Worm (Caenorhabditis elegans) whole organism, young adult: ENCODE measurements around the gene clec-181.

ENCODE experiments used
- B0035.1 ChIP-seq: sonication (generic microtip); optimal IDR thresholded peaks from 2 replicates; lab custom pipeline; 2016; ENCODE audit warnings: missing genetic modification characterization, mild to moderate bottlenecking, missing compliant biosample characterization, missing genotype, missing genetic modification reagents
- B0336.3 ChIP-seq: fragments of 200-800 bp; sonication (Bioruptor generic); IDR thresholded peaks from 2 replicates; pipeline ENCODE4 v1.3.6; 2022; ENCODE audit warnings: missing genetic modification characterization, missing compliant biosample characterization
- F10E7.11 ChIP-seq: sonication (generic microtip); optimal IDR thresholded peaks from 2 replicates; lab custom pipeline; 2017; ENCODE audit warnings: mild to moderate bottlenecking, missing genetic modification characterization, moderate library complexity, missing compliant biosample characterization
- F39B2.1 ChIP-seq: fragments of 200-800 bp; sonication (Bioruptor generic); IDR thresholded peaks from 2 replicates; pipeline ENCODE4 v1.3.6; 2022; ENCODE audit warnings: missing genetic modification reagents, missing genetic modification characterization, missing compliant biosample characterization
- F49E8.2 ChIP-seq: sonication (generic microtip); optimal IDR thresholded peaks from 3 replicates; lab custom pipeline; 2017; ENCODE audit warnings: missing genetic modification characterization, mild to moderate bottlenecking, missing compliant biosample characterization, antibody characterized with exemption, moderate library complexity; ENCODE audit not compliant: insufficient read depth
- F57C9.4 ChIP-seq: sonication (generic microtip); optimal IDR thresholded peaks from 2 replicates; lab custom pipeline; 2017; ENCODE audit warnings: mild to moderate bottlenecking, missing genetic modification characterization, missing compliant biosample characterization
- Y53F4B.3 ChIP-seq: fragments of 200-800 bp; sonication (Bioruptor generic); IDR thresholded peaks from 2 replicates; pipeline ENCODE4 v1.3.6; 2022; ENCODE audit warnings: missing genetic modification reagents, missing genetic modification characterization, missing compliant biosample characterization
- Y56A3A.18 ChIP-seq: fragments of 200-800 bp; sonication (Bioruptor generic); IDR thresholded peaks from 2 replicates; pipeline ENCODE4 v1.3.6; 2022; ENCODE audit warnings: missing genetic modification reagents, missing genetic modification characterization, missing compliant biosample characterization
- Y79H2A.3 ChIP-seq: fragments of 200-800 bp; sonication (Bioruptor generic); conservative IDR thresholded peaks from 2 replicates; pipeline ENCODE4 v1.3.6; 2022; ENCODE audit warnings: missing genetic modification reagents, missing genetic modification characterization, missing compliant biosample characterization
- ZK185.1 ChIP-seq: sonication (generic microtip); optimal IDR thresholded peaks from 2 replicates; lab custom pipeline; 2016; ENCODE audit warnings: mild to moderate bottlenecking, missing genetic modification characterization, missing compliant biosample characterization; ENCODE audit not compliant: poor library complexity, severe bottlenecking
- akir-1 ChIP-seq: fragments of 200-800 bp; sonication (Bioruptor generic); optimal IDR thresholded peaks from 2 replicates; lab custom pipeline; 2018; ENCODE audit warnings: mild to moderate bottlenecking, missing genetic modification characterization, moderate library complexity, missing compliant biosample characterization
- ama-1 ChIP-seq, 3 experiments: fragments of 150-350 bp in 1 of 3; sonication (generic microtip) in 2 of 3; optimal IDR thresholded peaks; 2 replicates each; lab custom pipeline; 2014 to 2018; ENCODE audit warnings: missing biosample characterization in 2 of 3, missing genetic modification characterization in 2 of 3, missing genetic modification reagents in 2 of 3
- aptf-2 ChIP-seq: fragments of 200-800 bp; sonication (Bioruptor generic); conservative IDR thresholded peaks from 2 replicates; pipeline ENCODE4 v1.3.6; 2022; ENCODE audit warnings: missing genetic modification reagents, missing genetic modification characterization, missing compliant biosample characterization
- ceh-100 ChIP-seq: fragments of 200-800 bp; sonication (Bioruptor generic); IDR thresholded peaks from 2 replicates; pipeline ENCODE4 v1.3.6; 2022; ENCODE audit warnings: missing genetic modification reagents, missing genetic modification characterization, missing compliant biosample characterization
- ceh-91 ChIP-seq: fragments of 200-800 bp; sonication (Bioruptor generic); IDR thresholded peaks from 2 replicates; pipeline ENCODE4 v1.3.6; 2022; ENCODE audit warnings: missing genetic modification reagents, missing genetic modification characterization, missing compliant biosample characterization
- egl-18 ChIP-seq: fragments of 200-800 bp; sonication (Bioruptor generic); IDR thresholded peaks from 2 replicates; pipeline ENCODE4 v1.3.6; 2022; ENCODE audit warnings: missing genetic modification reagents, missing genetic modification characterization, missing compliant biosample characterization
- hmg-1.2 ChIP-seq: fragments of 200-800 bp; sonication (Bioruptor generic); IDR thresholded peaks from 2 replicates; pipeline ENCODE4 v1.3.6; 2022; ENCODE audit warnings: missing genetic modification reagents, missing genetic modification characterization, missing compliant biosample characterization
- lin-26 ChIP-seq: fragments of 200-800 bp; sonication (Bioruptor generic); IDR thresholded peaks from 2 replicates; pipeline ENCODE4 v1.3.6; 2022; ENCODE audit warnings: missing genetic modification reagents, missing genetic modification characterization, missing compliant biosample characterization
- lin-35 ChIP-seq, 3 experiments: fragments of 150-350 bp in 2 of 3; sonication (generic microtip) in 1 of 3; optimal IDR thresholded peaks; 2 replicates each; lab custom pipeline; 2014 to 2018; ENCODE audit warnings: missing biosample characterization in 3 of 3, missing genetic modification characterization in 3 of 3, missing genetic modification reagents in 3 of 3
- lsy-27 ChIP-seq: sonication (generic microtip); optimal IDR thresholded peaks from 2 replicates; lab custom pipeline; 2017; ENCODE audit warnings: missing genetic modification characterization, mild to moderate bottlenecking, missing compliant biosample characterization, antibody characterized with exemption, missing genotype, borderline replicate concordance; ENCODE audit not compliant: insufficient read depth
- madf-8 ChIP-seq: fragments of 200-800 bp; sonication (Bioruptor generic); conservative IDR thresholded peaks from 2 replicates; pipeline ENCODE4 v1.3.6; 2022; ENCODE audit warnings: missing genetic modification reagents, missing genetic modification characterization, missing compliant biosample characterization
- mcd-1 ChIP-seq: fragments of 200-800 bp; sonication (Bioruptor generic); IDR thresholded peaks from 2 replicates; pipeline ENCODE4 v1.3.6; 2022; ENCODE audit warnings: missing genetic modification reagents, missing genetic modification characterization, missing compliant biosample characterization
- mel-28 ChIP-seq: sonication (generic microtip); optimal IDR thresholded peaks from 2 replicates; lab custom pipeline; 2016; ENCODE audit warnings: borderline replicate concordance, mild to moderate bottlenecking, missing genetic modification characterization, missing compliant biosample characterization
- mxl-1 ChIP-seq: sonication (generic microtip); optimal IDR thresholded peaks from 2 replicates; lab custom pipeline; 2016; ENCODE audit warnings: missing genetic modification characterization, missing compliant biosample characterization
- nfyb-1 ChIP-seq: fragments of 200-800 bp; sonication (Bioruptor generic); IDR thresholded peaks from 2 replicates; pipeline ENCODE4 v1.3.6; 2022; ENCODE audit warnings: missing genetic modification reagents, missing genetic modification characterization, missing compliant biosample characterization
- nhr-120 ChIP-seq: fragments of 200-800 bp; sonication (Bioruptor generic); IDR thresholded peaks from 2 replicates; pipeline ENCODE4 v1.3.6; 2022; ENCODE audit warnings: missing genetic modification characterization, missing compliant biosample characterization
- nhr-27 ChIP-seq: fragments of 200-800 bp; sonication (Bioruptor generic); optimal IDR thresholded peaks from 2 replicates; lab custom pipeline; 2018; ENCODE audit warnings: mild to moderate bottlenecking, missing genetic modification characterization, moderate library complexity, missing compliant biosample characterization
- nhr-80 ChIP-seq: sonication (generic microtip); optimal IDR thresholded peaks from 2 replicates; lab custom pipeline; 2016; ENCODE audit warnings: missing genetic modification characterization, missing compliant biosample characterization
- nhr-90 ChIP-seq: sonication (generic microtip); optimal IDR thresholded peaks from 2 replicates; lab custom pipeline; 2016; ENCODE audit warnings: missing genotype, mild to moderate bottlenecking, missing genetic modification characterization, missing compliant biosample characterization
- pbrm-1 ChIP-seq: fragments of 200-800 bp; sonication (Bioruptor generic); IDR thresholded peaks from 2 replicates; pipeline ENCODE4 v1.3.6; 2022; ENCODE audit warnings: missing genetic modification reagents, missing genetic modification characterization, missing compliant biosample characterization
- sea-2 ChIP-seq: fragments of 200-800 bp; sonication (Bioruptor generic); IDR thresholded peaks from 2 replicates; pipeline ENCODE4 v1.3.6; 2022; ENCODE audit warnings: missing genetic modification characterization, missing compliant biosample characterization
- snpc-4 ChIP-seq, 5 experiments: fragments of 150-350 bp in 1 of 5; sonication (generic microtip) in 4 of 5; optimal IDR thresholded peaks; 2 replicates each; lab custom pipeline; 2014 to 2018; ENCODE audit warnings: missing genetic modification characterization in 5 of 5, missing biosample characterization in 3 of 5, antibody characterized with exemption in 2 of 5, mild to moderate bottlenecking in 2 of 5, missing compliant biosample characterization in 2 of 5, missing genotype in 2 of 5, moderate library complexity in 2 of 5, missing genetic modification reagents in 1 of 5
- somi-1 ChIP-seq: fragments of 200-800 bp; sonication (Bioruptor generic); optimal IDR thresholded peaks from 2 replicates; lab custom pipeline; 2018; ENCODE audit warnings: mild to moderate bottlenecking, missing genetic modification characterization, missing compliant biosample characterization
- sptf-2 ChIP-seq: fragments of 200-800 bp; sonication (Bioruptor generic); optimal IDR thresholded peaks from 2 replicates; lab custom pipeline; 2018; ENCODE audit warnings: mild to moderate bottlenecking, missing genetic modification characterization, missing compliant biosample characterization
- tbp1 ChIP-seq: fragments of 200-800 bp; sonication (Bioruptor generic); optimal IDR thresholded peaks from 2 replicates; lab custom pipeline; 2018; ENCODE audit warnings: mild to moderate bottlenecking, missing genetic modification characterization, missing compliant biosample characterization
- tbx-9 ChIP-seq: sonication (generic microtip); optimal IDR thresholded peaks from 2 replicates; lab custom pipeline; 2016; ENCODE audit warnings: borderline replicate concordance, missing genetic modification characterization, inconsistent platforms, missing compliant biosample characterization
- tlf-1 ChIP-seq: fragments of 200-800 bp; sonication (Bioruptor generic); optimal IDR thresholded peaks from 2 replicates; lab custom pipeline; 2018; ENCODE audit warnings: mild to moderate bottlenecking, missing genetic modification characterization, missing compliant biosample characterization
- ztf-18 ChIP-seq: sonication (generic microtip); optimal IDR thresholded peaks from 2 replicates; lab custom pipeline; 2016; ENCODE audit warnings: missing genotype, mild to moderate bottlenecking, missing genetic modification characterization, missing compliant biosample characterization
- ztf-22 ChIP-seq: fragments of 200-800 bp; sonication (Bioruptor generic); optimal IDR thresholded peaks from 2 replicates; lab custom pipeline; 2018; ENCODE audit warnings: mild to moderate bottlenecking, missing genetic modification characterization, moderate library complexity, missing compliant biosample characterization
- ztf-26 ChIP-seq: sonication (generic microtip); optimal IDR thresholded peaks from 2 replicates; lab custom pipeline; 2017; ENCODE audit warnings: missing genetic modification characterization, missing compliant biosample characterization

Gene clec-181

DNA sequence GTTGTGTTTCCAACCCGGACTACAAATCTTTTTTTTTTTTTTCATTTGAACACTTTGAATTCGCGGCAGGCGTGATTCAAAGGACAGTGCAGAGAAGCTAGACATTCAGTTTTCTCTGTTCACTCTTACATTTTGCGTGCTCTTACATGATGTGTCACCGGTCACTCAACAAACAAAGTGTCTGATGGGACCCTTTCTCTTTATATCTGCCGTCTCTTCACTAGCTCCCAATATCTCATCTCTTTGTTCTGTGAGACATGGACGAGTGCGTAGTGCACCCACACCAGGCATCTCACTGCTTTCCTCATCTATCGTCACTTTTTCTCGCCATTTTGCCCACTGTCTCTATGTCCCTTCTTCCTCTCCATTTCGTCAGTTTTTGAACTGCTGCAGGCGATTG lies 8.8 kb upstream of the clec-181 start (continued):
- TF ChIP-seq nhr-27 (tag; lab: Kevin White, UChicago): no peak
- no peak for TF ChIP-seq lin-26 (GFP tag; lab: Robert Waterston, UW)
- TF ChIP-seq tlf-1 (GFP tag; lab: Kevin White, UChicago): no peak
- TF ChIP-seq Y56A3A.18 (GFP tag; lab: Robert Waterston, UW): no peak
- peak; percentile 1 for TF ChIP-seq somi-1
- TF ChIP-seq mcd-1 (GFP tag; lab: Robert Waterston, UW): no peak
- TF ChIP-seq nhr-80 (tag; lab: Kevin White, UChicago): no peak
- TF ChIP-seq nhr-90 (tag; lab: Kevin White, UChicago): no peak
- TF ChIP-seq sea-2 (GFP tag; lab: Robert Waterston, UW): no peak
- TF ChIP-seq mel-28 (tag; lab: Kevin White, UChicago): no peak

ce11 chrIV:8587605-8588004 lies 8.3 kb upstream of the clec-181 start:
- no peak for TF ChIP-seq ZK185.1 (tag; lab: Kevin White, UChicago)
- no peak for TF ChIP-seq B0035.1 (tag; lab: Kevin White, UChicago)
- TF ChIP-seq pbrm-1: no peak
- no peak for TF ChIP-seq sea-2 (GFP tag; lab: Robert Waterston, UW)
- TF ChIP-seq ceh-91 (GFP tag; lab: Robert Waterston, UW): no peak
- no peak for TF ChIP-seq mcd-1 (GFP tag; lab: Robert Waterston, UW)
- TF ChIP-seq nhr-120 (GFP tag; lab: Robert Waterston, UW): no peak
- TF ChIP-seq F57C9.4 (tag; lab: Kevin White, UChicago): no peak
- no peak for TF ChIP-seq tbp1 (GFP tag; lab: Kevin White, UChicago)
- TF ChIP-seq nhr-80 (tag; lab: Kevin White, UChicago): no peak
- no peak for TF ChIP-seq F10E7.11 (tag; lab: Kevin White, UChicago)
- no peak for TF ChIP-seq B0336.3 (GFP tag; lab: Robert Waterston, UW)
- TF ChIP-seq lin-35 (GFP tag; optimal IDR thresholded peaks at IDR 0.05; lab: Kevin White, UChicago): no peak
- TF ChIP-seq mxl-1 (tag; lab: Kevin White, UChicago): no peak
- no peak for TF ChIP-seq lin-26 (GFP tag; lab: Robert Waterston, UW)
- TF ChIP-seq F39B2.1 (GFP tag; lab: Robert Waterston, UW): no peak
- TF ChIP-seq tbx-9 (tag; lab: Kevin White, UChicago): no peak
- TF ChIP-seq sptf-2: no peak

- TF ChIP-seq ztf-22 (no peak), ztf-26 (tag; lab: Kevin White, UChicago) (no peak), snpc-4 (GFP tag; optimal IDR thresholded peaks at IDR 0.05; lab: Kevin White, UChicago) (no peak), snpc-4 (tag; optimal IDR thresholded peaks at IDR 0.05; lab: Kevin White, UChicago) (no peak), ZK185.1 (tag; lab: Kevin White, UChicago) (no peak), aptf-2 (GFP tag; lab: Robert Waterston, UW) (no peak), madf-8 (GFP tag; lab: Robert Waterston, UW) (no peak), nfyb-1 (GFP tag; lab: Robert Waterston, UW) (no peak), lsy-27 (tag; lab: Kevin White, UChicago) (no peak), hmg-1.2 (GFP tag; lab: Robert Waterston, UW) (no peak), somi-1 (no peak), ztf-18 (tag; lab: Kevin White, UChicago) (no peak), Y53F4B.3 (GFP tag; lab: Robert Waterston, UW) (no peak), ceh-100 (no peak), ama-1 (optimal IDR thresholded peaks at IDR 0.05; lab: Kevin White, UChicago) (no peak), ama-1 (GFP tag; optimal IDR thresholded peaks at IDR 0.05; lab: Kevin White, UChicago) (no peak), F49E8.2 (tag; lab: Kevin White, UChicago) (no peak), akir-1 (no peak), Y79H2A.3 (no peak), egl-18 (no peak)
Observed at ce11 chrIV:8595317-8595716, 550 bp upstream of the clec-181 start, which contains the start of gene Y59H11AR.3. Gene Y59H11AR.3, minus strand, starts transcription at chrIV:8595417.
